Worm (Caenorhabditis elegans) whole organism, L2 larva: Measurements from ENCODE around the gene piga-1.

Experiments used
- alr-1 ChIP-seq: fragments of 150-350 bp; optimal IDR thresholded peaks from 2 replicates; lab custom pipeline; 2014; ENCODE audit warnings: missing biosample characterization, missing genetic modification characterization
- aly-2 ChIP-seq: fragments of 150-350 bp; optimal IDR thresholded peaks from 2 replicates; lab custom pipeline; 2014; ENCODE audit warnings: missing biosample characterization, missing genetic modification characterization
- ama-1 ChIP-seq: fragments of 150-350 bp; optimal IDR thresholded peaks from 2 replicates; lab custom pipeline; 2018; ENCODE audit warnings: inconsistent platforms
- ceh-82 ChIP-seq: fragments of 150-350 bp; optimal IDR thresholded peaks from 2 replicates; lab custom pipeline; 2014; ENCODE audit warnings: missing biosample characterization, missing genetic modification characterization
- crh-2 ChIP-seq: sonication (generic microtip); optimal IDR thresholded peaks from 2 replicates; lab custom pipeline; 2017; ENCODE audit warnings: missing biosample characterization, missing genetic modification characterization
- egl-27 ChIP-seq: sonication (generic microtip); optimal IDR thresholded peaks from 3 replicates; lab custom pipeline; 2017; ENCODE audit warnings: missing biosample characterization, missing genetic modification reagents, missing genetic modification characterization
- lin-39 ChIP-seq: fragments of 150-350 bp; optimal IDR thresholded peaks from 2 replicates; lab custom pipeline; 2014; ENCODE audit warnings: missing biosample characterization, missing genetic modification reagents, missing genetic modification characterization
- mdl-1 ChIP-seq, 2 experiments: fragments of 150-350 bp in 1 of 2; sonication (generic microtip) in 1 of 2; optimal IDR thresholded peaks; 2 replicates each; lab custom pipeline; 2017; ENCODE audit warnings: missing biosample characterization in 2 of 2, missing genetic modification characterization in 2 of 2
- nhr-10 ChIP-seq: sonication (generic microtip); optimal IDR thresholded peaks from 2 replicates; lab custom pipeline; 2017; ENCODE audit warnings: missing biosample characterization, missing genetic modification characterization
- nhr-11 ChIP-seq: fragments of 150-350 bp; optimal IDR thresholded peaks from 2 replicates; lab custom pipeline; 2014; ENCODE audit warnings: missing biosample characterization, missing genetic modification characterization
- nhr-237 ChIP-seq: fragments of 150-350 bp; optimal IDR thresholded peaks from 2 replicates; lab custom pipeline; 2014; ENCODE audit warnings: missing biosample characterization, missing genetic modification characterization
- peb-1 ChIP-seq: fragments of 150-350 bp; optimal IDR thresholded peaks from 2 replicates; lab custom pipeline; 2014; ENCODE audit warnings: missing biosample characterization, missing genetic modification characterization
- skn-1 ChIP-seq: sonication (generic microtip); optimal IDR thresholded peaks from 2 replicates; lab custom pipeline; 2017; ENCODE audit warnings: missing biosample characterization, missing genetic modification characterization
- ztf-11 ChIP-seq: sonication (generic microtip); optimal IDR thresholded peaks from 2 replicates; lab custom pipeline; 2017; ENCODE audit warnings: missing biosample characterization, missing genetic modification characterization

DNA sequence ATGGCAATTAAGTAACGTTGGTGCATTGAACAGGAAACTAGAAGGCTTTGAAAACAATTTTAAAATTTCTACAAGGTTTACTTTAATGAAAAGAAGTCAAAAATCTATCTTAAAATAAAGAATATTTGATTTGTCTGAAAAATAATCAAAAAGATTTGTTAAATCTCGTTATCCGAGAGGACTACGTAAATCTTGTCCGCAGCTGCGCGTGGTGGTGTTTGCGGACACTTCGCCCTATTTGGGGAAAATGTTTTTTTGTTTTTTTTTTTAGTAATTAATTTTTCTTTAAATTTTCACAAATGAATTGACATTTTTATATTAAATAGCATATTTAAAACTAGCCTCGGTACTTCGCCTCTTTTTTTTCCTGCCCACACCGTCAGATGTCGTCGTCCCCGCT lies 22.4 kb upstream of the piga-1 start:
- no peak for TF ChIP-seq lin-39
- no peak for TF ChIP-seq ceh-82 (tag; lab: Kevin White, UChicago)
- TF ChIP-seq nhr-10 (tag; lab: Kevin White, UChicago) = no peak
- TF ChIP-seq egl-27 (tag; lab: Kevin White, UChicago) = no peak
- no peak for TF ChIP-seq nhr-11 (tag; lab: Kevin White, UChicago)
- no peak for TF ChIP-seq ama-1 (lab: Kevin White, UChicago)
- no peak for TF ChIP-seq aly-2 (tag; lab: Kevin White, UChicago)
- no peak for TF ChIP-seq ztf-11
- no peak for TF ChIP-seq nhr-237 (tag; lab: Kevin White, UChicago)
- TF ChIP-seq mdl-1 (tag; optimal IDR thresholded peaks at IDR 0.05; lab: Kevin White, UChicago) = no peak
- TF ChIP-seq peb-1 = no peak
- no peak for TF ChIP-seq skn-1 (tag; lab: Kevin White, UChicago)
- peak; percentile 59 for TF ChIP-seq crh-2 (tag; lab: Kevin White, UChicago)
- no peak for TF ChIP-seq alr-1 (tag; lab: Kevin White, UChicago)
